Fruit fly (Drosophila melanogaster) whole organism, wandering third instar larva: Measurements from ENCODE around the gene CG15386.

Experiments used
- Abd-B ChIP-seq: fragments of >200 bp; optimal IDR thresholded peaks from 2 replicates; lab custom pipeline; 2017; ENCODE audit warnings: missing biosample characterization, missing genetic modification characterization
- CrebA ChIP-seq: fragments of 200-800 bp; sonication (Bioruptor generic); optimal IDR thresholded peaks from 2 replicates; lab custom pipeline; 2016; ENCODE audit warnings: missing biosample characterization, mild to moderate bottlenecking, missing genetic modification characterization, borderline replicate concordance
- Myc ChIP-seq: fragments of >200 bp; optimal IDR thresholded peaks from 2 replicates; lab custom pipeline; 2017
- N ChIP-seq: fragments of >200 bp; optimal IDR thresholded peaks from 2 replicates; lab custom pipeline; 2018; ENCODE audit warnings: missing biosample characterization, missing external identifiers, missing genetic modification characterization
- Rel ChIP-seq, 2 experiments: fragments of 200-800 bp; sonication (Bioruptor generic) in 1 of 2; optimal IDR thresholded peaks; 2 replicates in 1 of 2; 3 replicates in 1 of 2; lab custom pipeline; 2016 to 2019; ENCODE audit warnings: mild to moderate bottlenecking in 2 of 2, missing biosample characterization in 2 of 2, missing genetic modification characterization in 2 of 2, moderate library complexity in 1 of 2
- fru ChIP-seq: fragments of 200-800 bp; sonication (Bioruptor generic); optimal IDR thresholded peaks from 3 replicates; lab custom pipeline; 2016; ENCODE audit warnings: missing biosample characterization, mild to moderate bottlenecking, missing genetic modification characterization
- h ChIP-seq: fragments of 200-800 bp; sonication (Bioruptor generic); optimal IDR thresholded peaks from 3 replicates; lab custom pipeline; 2016; ENCODE audit warnings: missing biosample characterization, mild to moderate bottlenecking, missing genetic modification characterization
- pan ChIP-seq: fragments of >200 bp; optimal IDR thresholded peaks from 2 replicates; lab custom pipeline; 2017
- usp ChIP-seq: fragments of >200 bp; optimal IDR thresholded peaks from 2 replicates; lab custom pipeline; 2017; ENCODE audit warnings: missing biosample characterization, missing genetic modification characterization

- TF ChIP-seq Abd-B (no peak), Myc (lab: Kevin White, UChicago) (no peak), Rel (GFP tag; optimal IDR thresholded peaks at IDR 0.05; lab: Kevin White, UChicago) (no peak), Rel (tag; optimal IDR thresholded peaks at IDR 0.05; lab: Kevin White, UChicago) (no peak), pan (lab: Kevin White, UChicago) (no peak), usp (no peak), N (GFP tag; lab: Kevin White, UChicago) (no peak), h (GFP tag; lab: Kevin White, UChicago) (no peak), CrebA (GFP tag; lab: Kevin White, UChicago) (no peak), fru (no peak)
These were observed 18.9 kb downstream of the CG15386 start for dm6 chr2L:2198119-2198494.
